Worm (Caenorhabditis elegans) whole organism, young adult: ENCODE data around the gene C53C11.4.

Experiments
- F49E8.2 ChIP-seq: sonication (generic microtip); optimal IDR thresholded peaks from 3 replicates; lab custom pipeline; 2017; ENCODE audit warnings: missing genetic modification characterization, mild to moderate bottlenecking, missing compliant biosample characterization, antibody characterized with exemption, moderate library complexity; ENCODE audit not compliant: insufficient read depth
- T07F8.4 ChIP-seq: sonication (generic microtip); optimal IDR thresholded peaks from 2 replicates; lab custom pipeline; 2016; ENCODE audit warnings: mild to moderate bottlenecking, missing genetic modification characterization, moderate library complexity, missing compliant biosample characterization
- ets-4 ChIP-seq: fragments of 200-800 bp; sonication (Bioruptor generic); optimal IDR thresholded peaks from 2 replicates; lab custom pipeline; 2018; ENCODE audit warnings: mild to moderate bottlenecking, missing genetic modification characterization, missing compliant biosample characterization
- gei-17 ChIP-seq: fragments of 200-800 bp; sonication (Bioruptor generic); optimal IDR thresholded peaks from 2 replicates; lab custom pipeline; 2018; ENCODE audit warnings: mild to moderate bottlenecking, missing genetic modification characterization, missing compliant biosample characterization
- him-1 ChIP-seq: sonication (generic microtip); optimal IDR thresholded peaks from 2 replicates; lab custom pipeline; 2016; ENCODE audit warnings: missing genotype, missing genetic modification reagents, missing genetic modification characterization, missing compliant biosample characterization
- lsy-27 ChIP-seq: sonication (generic microtip); optimal IDR thresholded peaks from 2 replicates; lab custom pipeline; 2017; ENCODE audit warnings: missing genetic modification characterization, mild to moderate bottlenecking, missing compliant biosample characterization, antibody characterized with exemption, missing genotype, borderline replicate concordance; ENCODE audit not compliant: insufficient read depth

DNA sequence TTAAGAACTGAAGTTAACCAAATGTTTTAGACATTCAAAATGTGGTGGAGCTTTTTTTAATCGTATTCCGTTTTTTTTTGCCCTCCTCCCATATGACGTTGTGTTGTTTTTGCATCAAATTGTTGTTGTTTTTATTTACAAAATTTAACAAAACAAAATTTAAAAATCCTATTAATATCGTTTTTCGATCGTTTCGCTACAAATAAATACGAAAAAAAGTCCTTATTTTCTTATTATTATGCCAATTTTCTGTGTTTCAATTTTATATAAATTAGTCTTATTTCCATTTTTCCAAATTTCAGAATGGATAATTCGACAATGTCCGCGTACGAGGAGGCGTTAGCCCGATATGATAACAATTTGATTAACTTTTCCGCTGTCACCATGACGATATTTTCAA is 48.7 kb downstream of the C53C11.4 start, which contains the start of gene npr-36:
- TF ChIP-seq F49E8.2 (tag; lab: Kevin White, UChicago) (no peak), him-1 (no peak), ets-4 (GFP tag; lab: Kevin White, UChicago) (no peak), T07F8.4 (tag; lab: Kevin White, UChicago) (no peak), gei-17 (GFP tag; lab: Kevin White, UChicago) (no peak), lsy-27 (tag; lab: Kevin White, UChicago) (no peak)
